Fruit fly (Drosophila melanogaster): ENCODE results near the gene CG15912.

Gene CG15912

DNA sequence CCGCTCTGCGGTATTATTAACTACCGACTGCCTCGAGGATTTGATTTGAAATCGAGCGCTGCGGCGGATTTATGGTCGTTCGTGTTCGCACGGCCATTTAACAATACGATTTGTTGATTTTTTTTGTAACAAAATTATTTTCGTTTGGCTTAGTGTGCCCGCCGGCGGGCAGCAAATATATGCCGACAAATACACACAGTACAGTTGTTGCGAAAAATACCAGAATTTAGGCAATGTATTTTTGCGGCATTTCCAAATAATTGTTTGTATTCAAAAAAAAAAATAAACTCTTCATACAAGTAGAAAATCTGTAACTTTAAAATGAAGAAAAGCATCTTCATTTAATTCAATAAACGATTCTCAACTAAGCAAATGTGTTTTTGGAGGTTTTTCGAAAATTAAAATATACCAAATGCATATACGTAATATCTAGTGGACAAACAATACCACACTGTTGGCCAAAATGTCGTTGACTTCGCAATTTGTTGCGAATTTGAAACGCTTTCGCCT is at the start of gene CG15912, which contains the start of gene Usf:
Gene CG15912 (plus strand): TSS at position 460 of the 510 bp plus-strand sequence.
Gene Usf (minus strand): TSS at position 184 of the 510 bp plus-strand sequence.
- TF ChIP-seq EcR (GFP tag; optimal IDR thresholded peaks at IDR 0.05) = no peak
- no peak for TF ChIP-seq CG8478 (optimal IDR thresholded peaks at IDR 0.05)
- TF ChIP-seq usp (GFP tag; optimal IDR thresholded peaks at IDR 0.05) = no peak
- TF ChIP-seq Dll (optimal IDR thresholded peaks at IDR 0.05) = no peak
- no peak for TF ChIP-seq pan (optimal IDR thresholded peaks at IDR 0.05)
- TF ChIP-seq psq (optimal IDR thresholded peaks at IDR 0.05) = no peak

DNA sequence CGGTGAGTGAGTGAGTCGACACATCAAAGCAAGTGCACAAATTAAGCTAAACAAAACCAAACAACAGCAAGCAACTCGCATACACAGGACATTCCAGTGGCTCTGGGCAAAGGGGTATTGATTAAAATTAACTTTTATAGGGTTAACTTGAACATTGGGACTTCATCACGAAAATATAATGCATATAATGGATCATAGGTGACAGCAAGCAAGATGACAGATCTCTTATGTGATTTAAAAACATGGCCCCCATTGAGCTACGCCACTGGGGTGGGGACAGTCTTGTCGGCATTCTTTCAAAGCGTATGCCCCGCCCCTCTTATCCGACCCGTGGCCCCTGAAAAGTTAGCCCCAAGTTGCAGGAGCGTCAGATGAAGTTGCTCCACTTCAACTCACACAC is 45.3 kb upstream of the CG15912 start:
- TF ChIP-seq Dll (optimal IDR thresholded peaks at IDR 0.05) (no peak), psq (optimal IDR thresholded peaks at IDR 0.05) (no peak), pan (optimal IDR thresholded peaks at IDR 0.05) (no peak), EcR (GFP tag; optimal IDR thresholded peaks at IDR 0.05) (no peak), CG8478 (optimal IDR thresholded peaks at IDR 0.05) (no peak), usp (GFP tag; optimal IDR thresholded peaks at IDR 0.05) (no peak)

DNA sequence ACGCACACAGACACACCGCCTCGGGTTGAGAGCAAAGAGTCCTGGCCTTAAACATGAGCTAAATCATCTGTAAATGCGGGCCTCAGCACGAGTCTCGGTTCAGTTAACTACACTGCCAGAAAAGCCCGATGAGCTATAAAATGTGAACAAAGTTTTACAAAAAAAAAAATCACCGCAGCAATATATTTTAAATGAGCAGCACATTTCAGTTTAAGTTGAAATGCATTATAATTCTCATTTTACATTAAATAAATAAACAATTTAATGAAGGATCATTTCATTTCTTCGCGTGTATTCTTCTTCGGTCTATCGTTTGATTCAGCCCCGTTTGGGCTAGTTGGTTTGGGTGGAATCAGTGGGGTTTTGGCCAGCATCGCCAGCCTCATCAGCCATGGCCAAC is 43.6 kb upstream of the CG15912 start:
- TF ChIP-seq CG8478 (optimal IDR thresholded peaks at IDR 0.05) (no peak), psq (optimal IDR thresholded peaks at IDR 0.05) (no peak), EcR (GFP tag; optimal IDR thresholded peaks at IDR 0.05) (no peak), usp (GFP tag; optimal IDR thresholded peaks at IDR 0.05) (no peak), pan (optimal IDR thresholded peaks at IDR 0.05) (no peak), Dll (optimal IDR thresholded peaks at IDR 0.05) (no peak)

DNA sequence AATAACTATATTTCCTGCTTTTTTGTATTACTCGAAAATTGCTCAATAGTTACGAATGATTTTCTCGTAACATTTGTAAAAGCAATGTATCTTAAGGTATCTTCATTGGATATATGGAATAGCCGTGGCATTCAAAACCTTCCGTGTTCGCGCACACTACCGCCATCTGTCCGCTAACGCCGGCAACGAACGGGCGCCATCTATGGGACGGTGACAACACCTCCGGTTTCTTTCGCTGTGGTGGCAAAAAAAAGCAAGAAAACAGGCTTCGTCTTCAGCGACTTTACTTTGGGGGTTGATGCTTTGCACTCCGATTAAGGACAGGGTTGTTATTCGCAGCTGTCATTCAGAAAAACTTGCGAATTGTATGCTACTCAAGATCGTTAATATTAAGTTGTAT is 41.7 kb upstream of the CG15912 start:
- no peak for TF ChIP-seq usp (GFP tag; optimal IDR thresholded peaks at IDR 0.05)
- no peak for TF ChIP-seq psq (optimal IDR thresholded peaks at IDR 0.05)
- no peak for TF ChIP-seq EcR (GFP tag; optimal IDR thresholded peaks at IDR 0.05)
- TF ChIP-seq CG8478 (optimal IDR thresholded peaks at IDR 0.05) = no peak
- no peak for TF ChIP-seq pan (optimal IDR thresholded peaks at IDR 0.05)
- TF ChIP-seq Dll (optimal IDR thresholded peaks at IDR 0.05) = no peak

DNA sequence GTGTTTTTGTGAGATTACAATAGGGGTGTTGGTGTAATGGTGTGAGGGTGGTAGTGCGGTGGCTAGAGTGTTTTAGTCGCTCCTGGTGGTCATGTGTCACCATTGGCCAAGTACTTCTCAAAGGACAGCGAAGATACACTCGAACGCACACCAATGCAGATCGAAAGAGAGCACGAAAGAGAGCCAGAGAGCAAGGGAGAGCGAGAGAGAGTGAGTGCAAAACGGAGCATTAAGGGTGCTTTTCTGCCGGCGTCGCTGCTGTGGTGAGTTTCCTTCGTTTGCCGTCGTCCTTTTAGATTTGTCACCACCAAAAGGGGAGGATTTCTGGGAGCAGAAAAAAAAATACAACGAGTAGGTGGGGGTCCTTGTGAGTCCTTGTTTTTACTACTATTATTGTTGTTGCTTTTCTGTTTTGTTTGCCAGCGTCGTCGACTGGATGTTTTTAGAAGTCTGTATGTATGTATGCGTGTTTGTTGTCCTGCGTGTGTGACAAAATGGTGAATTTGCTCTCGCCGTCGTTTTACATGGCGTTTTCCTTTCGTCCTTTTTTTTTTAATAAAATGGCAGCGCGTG is 40.7 kb upstream of the CG15912 start:
- TF ChIP-seq usp (GFP tag; optimal IDR thresholded peaks at IDR 0.05) (no peak), EcR (GFP tag; optimal IDR thresholded peaks at IDR 0.05) (no peak), pan (optimal IDR thresholded peaks at IDR 0.05) (no peak), CG8478 (optimal IDR thresholded peaks at IDR 0.05) (no peak), psq (optimal IDR thresholded peaks at IDR 0.05) (no peak), Dll (optimal IDR thresholded peaks at IDR 0.05) (peak; percentile 9)

DNA sequence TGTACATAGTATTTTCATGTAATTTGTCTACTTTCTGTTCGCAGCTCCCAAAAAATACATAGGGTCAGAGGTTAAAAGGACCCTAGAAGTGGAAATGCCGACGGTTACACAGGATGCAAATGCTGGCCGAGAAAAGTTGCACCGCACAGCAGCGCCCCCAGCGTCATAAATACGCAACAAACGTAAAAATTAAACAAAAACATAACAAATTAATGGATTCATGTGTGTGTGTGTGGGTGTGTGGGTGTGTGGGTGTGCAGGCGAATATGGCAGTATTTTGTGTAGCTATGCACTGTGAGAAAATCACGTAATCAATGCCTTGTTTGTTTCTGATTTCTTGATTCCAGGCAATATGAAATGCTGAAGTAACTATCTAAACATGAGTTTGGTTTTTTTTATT is 37.3 kb upstream of the CG15912 start:
- TF ChIP-seq usp (GFP tag; optimal IDR thresholded peaks at IDR 0.05) (no peak), CG8478 (optimal IDR thresholded peaks at IDR 0.05) (no peak), psq (optimal IDR thresholded peaks at IDR 0.05) (no peak), Dll (optimal IDR thresholded peaks at IDR 0.05) (no peak), pan (optimal IDR thresholded peaks at IDR 0.05) (no peak), EcR (GFP tag; optimal IDR thresholded peaks at IDR 0.05) (no peak)

DNA sequence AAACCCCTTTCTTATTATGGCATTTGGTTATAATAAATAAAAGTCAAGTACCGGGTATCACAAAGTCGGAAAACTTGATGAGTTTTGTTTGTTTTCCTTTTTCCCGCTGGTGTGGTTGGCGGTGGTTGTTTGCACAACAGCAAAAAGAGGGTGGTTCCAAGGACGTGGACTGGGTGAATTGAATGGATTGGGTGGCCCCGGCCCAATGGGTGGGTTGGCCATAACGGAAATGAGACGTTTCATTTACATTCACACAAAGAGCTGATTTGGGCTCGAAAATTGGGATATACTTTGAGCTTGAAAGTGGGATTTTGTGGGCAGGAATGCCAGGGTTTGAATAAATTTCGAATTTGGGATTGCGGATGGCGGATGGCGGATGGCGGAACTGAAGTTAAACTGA is 28.0 kb upstream of the CG15912 start:
- no peak for TF ChIP-seq EcR (GFP tag; optimal IDR thresholded peaks at IDR 0.05)
- TF ChIP-seq CG8478 (optimal IDR thresholded peaks at IDR 0.05) = no peak
- no peak for TF ChIP-seq Dll (optimal IDR thresholded peaks at IDR 0.05)
- TF ChIP-seq psq (optimal IDR thresholded peaks at IDR 0.05) = no peak

DNA sequence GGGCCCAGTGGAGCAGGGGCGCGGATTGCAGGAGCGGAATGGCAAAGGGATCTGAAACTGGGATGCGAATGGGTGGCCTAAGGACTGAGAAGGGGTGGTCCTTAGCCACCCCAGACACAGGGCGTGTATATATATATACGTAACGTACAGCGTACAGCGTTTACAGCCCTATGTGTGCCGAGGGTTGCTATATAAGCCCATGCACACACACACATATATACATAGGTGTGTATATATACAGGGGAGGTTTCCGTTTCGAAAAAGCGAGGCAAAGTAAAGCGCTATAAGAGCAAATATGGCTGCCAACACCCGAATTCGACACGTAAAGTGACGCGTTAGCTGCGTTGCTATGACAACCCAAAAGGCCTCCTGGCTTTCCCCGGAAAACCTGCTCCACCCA is 22.1 kb upstream of the CG15912 start:
- TF ChIP-seq EcR (GFP tag; optimal IDR thresholded peaks at IDR 0.05) (no peak), pan (optimal IDR thresholded peaks at IDR 0.05) (no peak), CG8478 (optimal IDR thresholded peaks at IDR 0.05) (no peak)

DNA sequence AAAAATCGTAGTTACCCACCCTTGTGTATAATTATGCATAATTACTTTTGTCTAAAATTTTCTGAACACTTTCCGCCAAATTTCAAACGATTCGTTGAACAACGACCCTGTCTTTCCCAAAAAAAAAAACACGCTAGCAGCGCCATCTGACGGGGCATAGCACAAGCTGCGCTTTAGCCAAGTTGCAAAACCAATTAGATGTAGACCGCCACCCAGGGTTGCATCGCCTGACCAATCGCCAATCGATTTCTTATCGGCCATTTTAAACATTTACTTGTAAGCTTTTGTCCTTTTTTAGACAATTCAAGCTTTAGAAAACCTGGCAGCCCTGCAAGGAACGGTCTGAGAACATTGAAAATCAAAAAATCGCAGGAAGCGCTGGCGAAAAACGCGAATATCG is 19.0 kb upstream of the CG15912 start, which contains the start of gene CG3556:
Gene CG3556 (plus strand): TSS at position 323 of the 400 bp plus-strand sequence.
- TF ChIP-seq usp (GFP tag; optimal IDR thresholded peaks at IDR 0.05) = no peak
- TF ChIP-seq EcR (GFP tag; optimal IDR thresholded peaks at IDR 0.05) = no peak
- no peak for TF ChIP-seq Dll (optimal IDR thresholded peaks at IDR 0.05)
- TF ChIP-seq psq (optimal IDR thresholded peaks at IDR 0.05) = no peak
- TF ChIP-seq CG8478 (optimal IDR thresholded peaks at IDR 0.05) = no peak
- TF ChIP-seq pan (optimal IDR thresholded peaks at IDR 0.05) = no peak

DNA sequence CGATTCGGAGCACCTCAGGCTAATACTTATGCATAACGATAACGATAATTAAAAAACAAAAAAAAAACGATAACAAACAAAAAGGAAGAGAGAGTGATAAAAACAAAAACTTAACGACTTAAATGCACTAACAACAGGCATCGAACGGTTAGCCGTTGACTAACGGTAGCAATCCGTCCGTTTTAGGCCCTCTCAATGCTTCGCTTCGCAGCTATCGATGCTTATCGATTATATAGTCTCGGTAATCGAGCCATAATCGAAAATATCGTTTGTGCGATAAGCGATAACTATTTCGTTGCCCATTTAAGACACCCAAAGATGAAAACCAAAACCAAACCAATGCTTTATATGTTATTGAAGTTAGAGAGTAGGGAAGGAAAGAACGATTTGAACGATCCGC is 14.9 kb upstream of the CG15912 start:
- TF ChIP-seq CG8478 (optimal IDR thresholded peaks at IDR 0.05) (no peak), EcR (GFP tag; optimal IDR thresholded peaks at IDR 0.05) (no peak), pan (optimal IDR thresholded peaks at IDR 0.05) (no peak), Dll (optimal IDR thresholded peaks at IDR 0.05) (no peak), usp (GFP tag; optimal IDR thresholded peaks at IDR 0.05) (no peak), psq (optimal IDR thresholded peaks at IDR 0.05) (no peak)

DNA sequence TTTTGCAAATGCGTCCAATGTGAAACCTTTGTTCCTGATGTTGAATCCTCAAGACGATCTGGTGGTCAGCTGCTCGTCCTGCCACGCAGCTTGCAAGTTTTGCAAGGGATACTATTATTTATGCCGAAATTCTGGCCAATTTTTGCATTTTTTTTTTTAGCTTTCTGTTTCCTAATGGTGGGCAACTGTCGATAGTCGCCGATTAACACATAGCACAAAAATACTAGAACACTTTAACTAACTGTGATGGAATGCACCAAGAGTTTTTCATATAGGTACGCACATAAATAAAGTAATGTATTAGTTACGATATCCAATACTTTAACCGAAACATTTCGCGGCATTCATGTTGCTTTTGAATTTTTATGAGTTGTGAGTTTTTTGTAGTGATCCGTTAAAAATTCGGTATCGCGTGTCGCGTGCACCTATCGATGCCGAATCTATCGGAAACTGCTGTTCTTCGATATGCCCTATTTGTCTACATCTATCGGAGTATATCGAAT is 8.4 kb upstream of the CG15912 start, which contains the start of the genes rb and CHOp24:
Gene rb (minus strand): TSS at position 197 of the 503 bp plus-strand sequence.
Gene CHOp24 (plus strand): TSS at position 479 of the 503 bp plus-strand sequence.
- TF ChIP-seq EcR (GFP tag; optimal IDR thresholded peaks at IDR 0.05) (no peak), usp (GFP tag; optimal IDR thresholded peaks at IDR 0.05) (no peak), Dll (optimal IDR thresholded peaks at IDR 0.05) (no peak)

DNA sequence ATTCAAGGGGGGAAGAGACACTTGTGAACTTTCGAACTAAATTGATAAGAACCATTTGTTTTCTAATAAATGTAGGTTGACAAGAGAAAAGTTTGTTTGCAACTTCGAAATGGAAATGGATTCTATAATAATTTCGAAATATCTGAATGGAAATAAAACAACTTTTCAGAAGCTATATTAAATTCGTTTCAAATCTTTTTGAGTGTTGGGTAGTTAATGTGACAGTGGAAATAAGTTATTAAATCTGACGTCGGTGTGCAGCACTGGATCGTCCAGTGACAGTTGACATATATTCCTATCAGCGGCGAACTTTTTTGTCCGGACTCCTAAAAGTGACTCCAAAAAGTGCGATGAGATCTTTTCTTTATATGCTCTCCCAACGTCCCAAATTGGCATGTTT is 6.5 kb upstream of the CG15912 start, which contains the start of gene CG3568:
Gene CG3568 (plus strand): TSS at position 278 of the 400 bp plus-strand sequence.
- TF ChIP-seq psq (optimal IDR thresholded peaks at IDR 0.05) = no peak
- TF ChIP-seq CG8478 (optimal IDR thresholded peaks at IDR 0.05) = no peak
- no peak for TF ChIP-seq Dll (optimal IDR thresholded peaks at IDR 0.05)
- no peak for TF ChIP-seq EcR (GFP tag; optimal IDR thresholded peaks at IDR 0.05)
- no peak for TF ChIP-seq usp (GFP tag; optimal IDR thresholded peaks at IDR 0.05)
- no peak for TF ChIP-seq pan (optimal IDR thresholded peaks at IDR 0.05)
